Fruit fly (Drosophila melanogaster) whole organism, embryonic: ENCODE results near the gene tutl.

ENCODE experiments used
- CG10366 ChIP-seq: fragments of 200-800 bp; sonication (Bioruptor generic); IDR thresholded peaks from 2 replicates; pipeline ENCODE4 v1.3.6; 2022; ENCODE audit warnings: missing biosample characterization, missing genetic modification characterization
- CG11504 ChIP-seq: fragments of 200-800 bp; sonication (Bioruptor generic); optimal IDR thresholded peaks from 3 replicates; lab custom pipeline; 2019; ENCODE audit warnings: missing biosample characterization, mild to moderate bottlenecking, missing genetic modification characterization, moderate library complexity
- CG12659 ChIP-seq: fragments of 200-800 bp; sonication (Bioruptor generic); optimal IDR thresholded peaks from 3 replicates; lab custom pipeline; 2017; ENCODE audit warnings: mild to moderate bottlenecking, missing biosample characterization, missing genetic modification reagents, missing genetic modification characterization
- CG12769 ChIP-seq: fragments of 200-800 bp; sonication (Bioruptor generic); optimal IDR thresholded peaks from 2 replicates; lab custom pipeline; 2019; ENCODE audit warnings: missing biosample characterization, mild to moderate bottlenecking, missing genetic modification characterization, moderate library complexity
- CG13123 ChIP-seq: fragments of 200-800 bp; sonication (Bioruptor generic); optimal IDR thresholded peaks from 2 replicates; lab custom pipeline; 2016; ENCODE audit warnings: missing biosample characterization, missing genetic modification characterization
- CG14860 ChIP-seq: fragments of 200-800 bp; sonication (Bioruptor generic); IDR thresholded peaks from 3 replicates; pipeline ENCODE4 v1.3.6; 2022; ENCODE audit warnings: missing biosample characterization, missing genetic modification characterization; ENCODE audit not compliant: partially characterized antibody
- CG15479 ChIP-seq: fragments of 200-800 bp; sonication (Bioruptor generic); optimal IDR thresholded peaks from 3 replicates; lab custom pipeline; 2019; ENCODE audit warnings: missing biosample characterization, mild to moderate bottlenecking, missing genetic modification characterization, moderate library complexity
- CG15601 ChIP-seq: fragments of 200-800 bp; sonication (Bioruptor generic); optimal IDR thresholded peaks from 3 replicates; lab custom pipeline; 2019; ENCODE audit warnings: missing biosample characterization, mild to moderate bottlenecking, missing genetic modification characterization, moderate library complexity
- CG17328 ChIP-seq: fragments of 200-800 bp; sonication (Bioruptor generic); IDR thresholded peaks from 2 replicates; pipeline ENCODE4 v1.3.6; 2022; ENCODE audit warnings: missing biosample characterization, missing genetic modification characterization
- CG17612 ChIP-seq: fragments of 200-800 bp; sonication (Bioruptor generic); IDR thresholded peaks from 2 replicates; pipeline ENCODE4 v1.3.6; 2022; ENCODE audit warnings: missing biosample characterization, missing genetic modification characterization
- CG2199 ChIP-seq: fragments of 200-800 bp; sonication (Bioruptor generic); IDR thresholded peaks from 3 replicates; pipeline ENCODE4 v1.3.6; 2022; ENCODE audit warnings: missing biosample characterization, missing genetic modification characterization
- CG31224 ChIP-seq: fragments of 200-800 bp; sonication (Bioruptor generic); IDR thresholded peaks from 2 replicates; pipeline ENCODE4 v1.3.6; 2022; ENCODE audit warnings: missing biosample characterization, missing genetic modification characterization
- CG43689 ChIP-seq: fragments of 200-800 bp; sonication (Bioruptor generic); IDR thresholded peaks from 2 replicates; pipeline ENCODE4 v1.3.6; 2022; ENCODE audit warnings: missing biosample characterization, missing genetic modification characterization
- CG6175 ChIP-seq: fragments of 200-800 bp; sonication (Bioruptor generic); IDR thresholded peaks from 3 replicates; pipeline ENCODE4 v1.3.6; 2022; ENCODE audit warnings: missing biosample characterization, missing genetic modification characterization
- CG6272 ChIP-seq: fragments of 200-800 bp; sonication (Bioruptor generic); IDR thresholded peaks from 2 replicates; pipeline ENCODE4 v1.3.6; 2022; ENCODE audit warnings: missing biosample characterization, missing genetic modification characterization
- CG8478 ChIP-seq: fragments of >200 bp; optimal IDR thresholded peaks from 2 replicates; lab custom pipeline; 2018
- CG8924 ChIP-seq: fragments of 200-800 bp; optimal IDR thresholded peaks from 3 replicates; lab custom pipeline; 2019; ENCODE audit warnings: missing biosample characterization, mild to moderate bottlenecking, missing genetic modification characterization, moderate library complexity
- ERR ChIP-seq: fragments of 200-800 bp; sonication (Bioruptor generic); optimal IDR thresholded peaks from 2 replicates; lab custom pipeline; 2016; ENCODE audit warnings: missing biosample characterization, missing genetic modification characterization
- Hr51 ChIP-seq, 2 experiments: fragments of 200-800 bp; sonication (Bioruptor generic); optimal IDR thresholded peaks; 2 replicates in 1 of 2; 3 replicates in 1 of 2; lab custom pipeline; 2016 to 2018; ENCODE audit warnings: missing biosample characterization in 2 of 2, missing genetic modification characterization in 2 of 2, mild to moderate bottlenecking in 1 of 2, moderate library complexity in 1 of 2
- Nf-YC ChIP-seq: fragments of 200-800 bp; optimal IDR thresholded peaks from 3 replicates; lab custom pipeline; 2019; ENCODE audit warnings: missing biosample characterization, mild to moderate bottlenecking, missing genetic modification characterization, moderate library complexity
- TFAM ChIP-seq: fragments of 200-800 bp; sonication (Bioruptor generic); optimal IDR thresholded peaks from 2 replicates; lab custom pipeline; 2017; ENCODE audit warnings: missing biosample characterization, missing genetic modification characterization, inconsistent platforms
- abd-A ChIP-seq: fragments of 200-800 bp; sonication (Bioruptor generic); optimal IDR thresholded peaks from 3 replicates; lab custom pipeline; 2019; ENCODE audit warnings: missing biosample characterization, mild to moderate bottlenecking, missing genetic modification characterization, moderate library complexity
- ap ChIP-seq: fragments of 200-800 bp; sonication (Bioruptor generic); IDR thresholded peaks from 2 replicates; pipeline ENCODE4 v1.3.6; 2022; ENCODE audit warnings: missing biosample characterization, missing genetic modification characterization
- ara ChIP-seq: fragments of 200-800 bp; sonication (Bioruptor generic); IDR thresholded peaks from 2 replicates; pipeline ENCODE4 v1.3.6; 2022; ENCODE audit warnings: missing biosample characterization, missing genetic modification characterization
- bigmax ChIP-seq: fragments of 200-800 bp; sonication (Bioruptor generic); optimal IDR thresholded peaks from 2 replicates; lab custom pipeline; 2018; ENCODE audit warnings: missing biosample characterization, mild to moderate bottlenecking, missing genetic modification characterization
- cg ChIP-seq: fragments of 200-800 bp; sonication (Bioruptor generic); optimal IDR thresholded peaks from 3 replicates; lab custom pipeline; 2019; ENCODE audit warnings: missing biosample characterization, mild to moderate bottlenecking, missing genetic modification characterization, moderate library complexity
- chinmo ChIP-seq: fragments of 200-800 bp; sonication (Bioruptor generic); IDR thresholded peaks from 4 replicates; pipeline ENCODE4 v1.3.6; 2022; ENCODE audit warnings: missing biosample characterization, missing genetic modification characterization; ENCODE audit not compliant: partially characterized antibody
- ci ChIP-seq: fragments of 200-800 bp; sonication (Bioruptor generic); IDR thresholded peaks from 3 replicates; pipeline ENCODE4 v1.3.6; 2022; ENCODE audit warnings: missing biosample characterization, missing genetic modification characterization
- crp ChIP-seq, 2 experiments: fragments of 200-800 bp; sonication (Bioruptor generic); optimal IDR thresholded peaks; 2 replicates in 1 of 2; 3 replicates in 1 of 2; lab custom pipeline; 2017; ENCODE audit warnings: missing biosample characterization in 2 of 2, missing genetic modification characterization in 2 of 2, mild to moderate bottlenecking in 1 of 2, moderate library complexity in 1 of 2
- dmrt99B ChIP-seq: fragments of 200-800 bp; sonication (Bioruptor generic); optimal IDR thresholded peaks from 2 replicates; lab custom pipeline; 2018; ENCODE audit warnings: missing biosample characterization, mild to moderate bottlenecking, missing genetic modification characterization, moderate library complexity
- emc ChIP-seq: fragments of 200-800 bp; sonication (Bioruptor generic); optimal IDR thresholded peaks from 2 replicates; lab custom pipeline; 2016; ENCODE audit warnings: missing biosample characterization, missing genetic modification characterization
- fd3F ChIP-seq: fragments of 200-800 bp; sonication (Bioruptor generic); optimal IDR thresholded peaks from 2 replicates; lab custom pipeline; 2018; ENCODE audit warnings: missing biosample characterization, mild to moderate bottlenecking, missing genetic modification characterization, moderate library complexity
- gcm2 ChIP-seq: fragments of 200-800 bp; sonication (Bioruptor generic); optimal IDR thresholded peaks from 2 replicates; lab custom pipeline; 2016; ENCODE audit warnings: missing biosample characterization, missing genetic modification characterization
- gfzf ChIP-seq: fragments of 200-800 bp; sonication (Bioruptor generic); optimal IDR thresholded peaks from 2 replicates; lab custom pipeline; 2016; ENCODE audit warnings: missing biosample characterization, mild to moderate bottlenecking, missing genetic modification characterization, moderate library complexity
- kah ChIP-seq: fragments of 200-800 bp; sonication (Bioruptor generic); optimal IDR thresholded peaks from 2 replicates; lab custom pipeline; 2018; ENCODE audit warnings: missing biosample characterization, mild to moderate bottlenecking, missing genetic modification characterization
- kay ChIP-seq: fragments of 200-800 bp; sonication (Bioruptor generic); optimal IDR thresholded peaks from 2 replicates; lab custom pipeline; 2016; ENCODE audit warnings: missing biosample characterization, missing genetic modification characterization
- klu ChIP-seq: fragments of 200-800 bp; sonication (Bioruptor generic); IDR thresholded peaks from 2 replicates; pipeline ENCODE4 v1.3.6; 2022; ENCODE audit warnings: missing biosample characterization, missing genetic modification characterization
- lov ChIP-seq, 2 experiments: fragments of 200-800 bp in 1 of 2; fragments of >200 bp in 1 of 2; sonication (Bioruptor generic) in 1 of 2; IDR thresholded peaks in 1 of 2; optimal IDR thresholded peaks in 1 of 2; 2 replicates in 1 of 2; 3 replicates in 1 of 2; pipeline versions ENCODE4 v1.3.6 to Lab custom; 2017 to 2022; ENCODE audit warnings: missing biosample characterization in 1 of 2, missing genetic modification characterization in 1 of 2
- nom ChIP-seq: fragments of 200-800 bp; sonication (Bioruptor generic); optimal IDR thresholded peaks from 2 replicates; lab custom pipeline; 2017; ENCODE audit warnings: missing biosample characterization, missing genetic modification characterization, mild to moderate bottlenecking, moderate library complexity, missing genetic modification reagents
- scrt ChIP-seq: fragments of 200-800 bp; sonication (Bioruptor generic); optimal IDR thresholded peaks from 2 replicates; lab custom pipeline; 2018; ENCODE audit warnings: missing biosample characterization, mild to moderate bottlenecking, missing genetic modification characterization, moderate library complexity
- sd ChIP-seq: fragments of 200-800 bp; sonication (Bioruptor generic); optimal IDR thresholded peaks from 3 replicates; lab custom pipeline; 2018; ENCODE audit warnings: missing biosample characterization, mild to moderate bottlenecking, missing genetic modification characterization, moderate library complexity
- sima ChIP-seq: fragments of 200-800 bp; sonication (Bioruptor generic); optimal IDR thresholded peaks from 2 replicates; lab custom pipeline; 2016; ENCODE audit warnings: missing biosample characterization, missing genetic modification characterization
- slp2 ChIP-seq: fragments of 200-800 bp; sonication (Bioruptor generic); optimal IDR thresholded peaks from 2 replicates; lab custom pipeline; 2016; ENCODE audit warnings: missing biosample characterization, missing genetic modification characterization
- sob ChIP-seq: fragments of 200-800 bp; sonication (Bioruptor generic); IDR thresholded peaks from 2 replicates; pipeline ENCODE4 v1.3.6; 2022; ENCODE audit warnings: missing biosample characterization, missing genetic modification characterization
- sr ChIP-seq: fragments of 200-800 bp; sonication (Bioruptor generic); IDR thresholded peaks from 3 replicates; pipeline ENCODE4 v1.3.6; 2022; ENCODE audit warnings: missing biosample characterization, missing genetic modification characterization
- wdn ChIP-seq: fragments of 200-800 bp; sonication (Bioruptor generic); IDR thresholded peaks from 2 replicates; pipeline ENCODE4 v1.3.6; 2022; ENCODE audit warnings: missing biosample characterization, missing genetic modification characterization
- wor ChIP-seq: fragments of 200-800 bp; sonication (Bioruptor generic); IDR thresholded peaks from 2 replicates; pipeline ENCODE4 v1.3.6; 2022; ENCODE audit warnings: missing biosample characterization, missing genetic modification characterization
- zfh1 ChIP-seq: fragments of 200-800 bp; sonication (Bioruptor generic); IDR thresholded peaks from 3 replicates; pipeline ENCODE4 v1.3.6; 2022; ENCODE audit warnings: missing biosample characterization, missing genetic modification characterization

tutl gene

DNA sequence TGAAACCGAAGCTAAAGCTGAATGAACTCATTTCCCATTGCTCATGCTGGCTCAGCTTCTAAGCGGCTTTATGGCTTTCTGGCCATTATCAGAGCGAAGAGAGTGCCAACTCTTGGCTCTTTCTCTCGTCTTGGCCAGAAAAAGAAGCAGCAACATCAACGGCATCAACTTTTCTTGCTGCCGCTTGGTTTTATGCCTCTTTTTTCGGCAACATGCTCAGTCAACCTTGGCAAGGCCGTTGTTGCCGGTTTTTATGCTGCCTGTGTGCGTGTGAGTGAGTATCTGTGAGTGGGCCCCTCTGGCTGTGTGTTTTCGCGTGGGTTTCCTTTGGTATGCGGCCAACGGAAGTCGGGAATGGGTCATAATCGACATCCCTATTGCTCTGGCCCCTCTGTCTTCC is 87.6 kb downstream of the tutl start (continued):
- TF ChIP-seq nom (GFP tag; lab: Kevin White, UChicago) (no peak), CG11504 (tag; lab: Kevin White, UChicago) (peak; percentile 46), CG6272 (GFP tag; lab: Robert Waterston, UW) (peak; percentile 18; the same call in 1 of the 2 replicates), sd (tag; lab: Kevin White, UChicago) (peak; percentile 44), bigmax (GFP tag; lab: Kevin White, UChicago) (no peak), wdn (GFP tag; lab: Robert Waterston, UW) (no peak), zfh1 (GFP tag; lab: Robert Waterston, UW) (no peak), CG17328 (GFP tag; lab: Robert Waterston, UW) (no peak), sob (GFP tag; lab: Robert Waterston, UW) (no peak), emc (GFP tag; lab: Kevin White, UChicago) (no peak), CG2199 (GFP tag; lab: Robert Waterston, UW) (0 out of 3 replicates have a peak, but pooled peaks have one; percentile 47), sr (peak; percentile 77; the same call in 2 of the 3 replicates), slp2 (GFP tag; lab: Kevin White, UChicago) (no peak), ERR (GFP tag; lab: Kevin White, UChicago) (no peak), chinmo (GFP tag; lab: Robert Waterston, UW) (0 out of 4 replicates have a peak, but pooled peaks have one; percentile 56), CG8478 (no peak), CG12769 (peak; percentile 1), kay (GFP tag; lab: Kevin White, UChicago) (no peak), cg (GFP tag; lab: Kevin White, UChicago) (peak; percentile 57), CG31224 (no peak), CG10366 (no peak), ara (GFP tag; lab: Robert Waterston, UW) (0 out of 2 replicates have a peak, but pooled peaks have one; percentile 5), gcm2 (GFP tag; lab: Kevin White, UChicago) (no peak), lov (optimal IDR thresholded peaks at IDR 0.05; lab: Kevin White, UChicago) (no peak), lov (GFP tag; IDR thresholded peaks at IDR 0.05; lab: Robert Waterston, UW) (no peak), CG15601 (tag; lab: Kevin White, UChicago) (no peak), ci (GFP tag; lab: Robert Waterston, UW) (no peak)

DNA sequence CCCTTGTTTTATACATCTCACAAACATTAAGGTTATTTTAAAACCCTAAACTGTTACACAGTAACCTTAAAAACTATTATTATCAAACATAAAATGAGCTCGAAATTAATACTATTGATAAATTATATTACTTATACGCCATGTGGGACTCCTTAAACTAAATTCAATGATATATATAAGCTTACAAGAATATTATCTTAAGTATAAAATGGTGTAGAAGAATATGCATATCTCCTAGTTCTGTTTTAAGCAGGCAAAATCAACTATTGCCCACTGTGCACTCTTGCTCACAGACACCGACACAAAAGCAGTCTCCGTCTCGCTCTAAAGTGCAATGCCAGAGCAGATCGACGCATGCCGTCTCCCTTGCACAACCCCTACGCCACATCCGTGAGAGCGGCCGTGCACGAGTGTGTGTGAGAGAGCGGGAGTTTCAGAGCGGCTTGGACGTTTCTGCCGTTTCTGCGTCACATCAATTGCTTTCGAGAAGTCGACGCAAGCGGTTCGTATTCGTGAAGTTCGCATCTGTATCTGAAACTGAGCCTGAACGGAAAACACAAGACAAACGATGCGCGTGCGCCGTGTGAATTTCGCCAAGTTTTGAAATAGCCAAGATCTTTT is 88.7 kb downstream of the tutl start:
- TF ChIP-seq CG12659 (GFP tag; lab: Kevin White, UChicago) = peak; percentile 40
- TF ChIP-seq scrt = no peak
- TF ChIP-seq zfh1 (GFP tag; lab: Robert Waterston, UW) = peak; percentile 18; the same call in 1 of the 3 replicates
- no peak for TF ChIP-seq crp (GFP tag; optimal IDR thresholded peaks at IDR 0.05; lab: Kevin White, UChicago)
- no peak for TF ChIP-seq CG14860
- no peak for TF ChIP-seq gfzf (GFP tag; lab: Kevin White, UChicago)
- TF ChIP-seq ap (GFP tag; lab: Robert Waterston, UW) = no peak
- no peak for TF ChIP-seq klu
- TF ChIP-seq kah (GFP tag; lab: Kevin White, UChicago) = peak; percentile 16
- no peak for TF ChIP-seq CG13123 (GFP tag; lab: Kevin White, UChicago)
- TF ChIP-seq CG17612 (GFP tag; lab: Robert Waterston, UW) = peak; percentile 27; the same call in 1 of the 2 replicates
- TF ChIP-seq CG6175 (GFP tag; lab: Robert Waterston, UW) = peak; percentile 51; the same call in 1 of the 3 replicates
- TF ChIP-seq dmrt99B = peak; percentile 75
- no peak for TF ChIP-seq sima (GFP tag; lab: Kevin White, UChicago)
- peak; percentile 77 for TF ChIP-seq CG8924 (tag; lab: Kevin White, UChicago)
- no peak for TF ChIP-seq abd-A (tag; lab: Kevin White, UChicago)
- TF ChIP-seq CG15479 (GFP tag; lab: Kevin White, UChicago) = peak; percentile 100
- TF ChIP-seq fd3F (GFP tag; lab: Kevin White, UChicago) = no peak
- TF ChIP-seq lov (optimal IDR thresholded peaks at IDR 0.05; lab: Kevin White, UChicago) = peak; percentile 20
- TF ChIP-seq lov (GFP tag; IDR thresholded peaks at IDR 0.05; lab: Robert Waterston, UW) = 0 out of 3 replicates have a peak, but pooled peaks have one; percentile 7
- TF ChIP-seq wor (GFP tag; lab: Robert Waterston, UW) = no peak
- no peak for TF ChIP-seq TFAM (GFP tag; lab: Kevin White, UChicago)
- no peak for TF ChIP-seq CG6272 (GFP tag; lab: Robert Waterston, UW)
- TF ChIP-seq Nf-YC (tag; lab: Kevin White, UChicago) = peak; percentile 71
- no peak for TF ChIP-seq CG43689 (GFP tag; lab: Robert Waterston, UW)
- TF ChIP-seq Hr51 (GFP tag; optimal IDR thresholded peaks at IDR 0.05; lab: Kevin White, UChicago) = peak in 1 of 2 experiments; percentile 74
